Worm (Caenorhabditis elegans): Measurements from ENCODE around the gene ceh-82.
"Not testable (repeated sequence)": the region's sequence is repeated elsewhere in the genome, so short reads cannot be mapped to it uniquely, and the experiment has no call there.

The ceh-82 gene

ce11 chrII:1771347-1771746 lies 39.3 kb downstream of the ceh-82 start, which contains the start of gene math-26:
TSS of gene math-26 (plus strand) at chrII:1771647.
- TF ChIP-seq unc-62 (GFP tag; optimal IDR thresholded peaks at IDR 0.05): not testable (repeated sequence)

DNA sequence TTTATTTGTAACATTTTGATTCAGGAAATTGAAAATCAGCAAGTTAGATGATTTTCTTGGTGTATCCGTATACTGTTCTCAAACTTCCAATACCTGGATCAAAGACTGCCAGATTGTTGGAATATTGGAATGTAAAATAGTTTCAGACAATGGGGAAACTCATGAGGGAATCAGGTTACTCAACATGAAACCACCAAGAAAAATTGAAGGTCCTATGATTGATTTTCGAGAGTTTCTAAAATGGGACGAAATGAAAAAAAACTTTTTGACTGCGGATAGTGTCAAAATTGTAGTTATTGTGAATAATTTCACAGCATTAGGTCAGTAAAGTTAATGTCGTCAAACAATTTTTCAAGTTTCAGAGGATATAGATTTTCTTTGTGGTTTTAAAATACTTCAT lies 39.8 kb downstream of the ceh-82 start, which contains the start of gene math-3:
Gene math-3, plus strand, starts transcription at position 301 of the 400 bp plus-strand sequence.
- TF ChIP-seq unc-62 (GFP tag; optimal IDR thresholded peaks at IDR 0.05): no peak

DNA sequence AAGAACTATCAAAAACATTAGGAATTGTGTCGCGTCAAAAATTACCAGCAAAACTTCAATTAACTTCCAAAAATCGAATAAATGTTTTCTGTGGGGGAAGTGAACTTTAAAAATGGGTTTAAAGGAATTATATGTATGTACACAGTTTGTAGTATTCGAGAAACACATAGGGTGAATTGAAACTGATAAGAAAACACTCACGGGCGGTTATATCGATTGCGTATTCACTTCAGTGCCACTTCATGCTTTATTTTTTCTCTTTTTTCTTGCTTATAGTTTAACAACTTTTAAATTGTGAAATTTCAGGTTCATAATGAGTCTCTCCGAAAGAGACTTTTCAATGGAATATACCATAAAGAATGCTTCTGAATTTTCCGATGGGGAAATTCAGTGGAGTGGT lies 43.2 kb downstream of the ceh-82 start, which contains the start of gene F36H5.14:
Gene F36H5.14, plus strand, starts transcription at position 301 of the 400 bp plus-strand sequence.
- TF ChIP-seq unc-62 (GFP tag; optimal IDR thresholded peaks at IDR 0.05): not testable (repeated sequence)

- no peak for TF ChIP-seq unc-62 (GFP tag; optimal IDR thresholded peaks at IDR 0.05)
These were observed 50.4 kb downstream of the ceh-82 start, which contains the start of gene math-4 for ce11 chrII:1782474-1782873. TSS of gene math-4 (minus strand) at chrII:1782574.

Data from whole organism, dauer.